Worm (Caenorhabditis elegans) whole organism, L2 larva: ENCODE data around the gene C04E6.4.

ENCODE experiments used
- C34F6.9 ChIP-seq: fragments of 150-350 bp; optimal IDR thresholded peaks from 2 replicates; lab custom pipeline; 2014; ENCODE audit warnings: missing biosample characterization, missing genetic modification characterization
- F13H6.1 ChIP-seq: sonication (generic microtip); optimal IDR thresholded peaks from 2 replicates; lab custom pipeline; 2016; ENCODE audit warnings: missing genetic modification characterization, missing compliant biosample characterization
- R02D3.7 ChIP-seq: fragments of 150-350 bp; optimal IDR thresholded peaks from 2 replicates; lab custom pipeline; 2014; ENCODE audit warnings: missing biosample characterization, missing genetic modification characterization
- Y55F3AM.14 ChIP-seq: fragments of 200-800 bp; sonication (Bioruptor generic); optimal IDR thresholded peaks from 2 replicates; lab custom pipeline; 2018; ENCODE audit warnings: mild to moderate bottlenecking, missing genetic modification characterization, missing compliant biosample characterization
- ZK546.5 ChIP-seq: sonication (generic microtip); optimal IDR thresholded peaks from 2 replicates; lab custom pipeline; 2017; ENCODE audit warnings: missing biosample characterization, missing genetic modification characterization
- alr-1 ChIP-seq: fragments of 150-350 bp; optimal IDR thresholded peaks from 2 replicates; lab custom pipeline; 2014; ENCODE audit warnings: missing biosample characterization, missing genetic modification characterization
- aly-2 ChIP-seq: fragments of 150-350 bp; optimal IDR thresholded peaks from 2 replicates; lab custom pipeline; 2014; ENCODE audit warnings: missing biosample characterization, missing genetic modification characterization
- ama-1 ChIP-seq: fragments of 150-350 bp; optimal IDR thresholded peaks from 2 replicates; lab custom pipeline; 2018; ENCODE audit warnings: inconsistent platforms
- blmp-1 ChIP-seq: sonication (generic microtip); optimal IDR thresholded peaks from 2 replicates; lab custom pipeline; 2017; ENCODE audit warnings: missing genetic modification characterization, mild to moderate bottlenecking, missing compliant biosample characterization, antibody characterized with exemption, moderate library complexity; ENCODE audit not compliant: insufficient read depth
- ceh-16 ChIP-seq: fragments of 150-350 bp; optimal IDR thresholded peaks from 2 replicates; lab custom pipeline; 2014; ENCODE audit warnings: missing biosample characterization, missing genetic modification characterization
- ceh-82 ChIP-seq: fragments of 150-350 bp; optimal IDR thresholded peaks from 2 replicates; lab custom pipeline; 2014; ENCODE audit warnings: missing biosample characterization, missing genetic modification characterization
- crh-2 ChIP-seq: sonication (generic microtip); optimal IDR thresholded peaks from 2 replicates; lab custom pipeline; 2017; ENCODE audit warnings: missing biosample characterization, missing genetic modification characterization
- dmd-4 ChIP-seq: sonication (generic microtip); optimal IDR thresholded peaks from 2 replicates; lab custom pipeline; 2017; ENCODE audit warnings: missing biosample characterization, missing genetic modification characterization
- egl-27 ChIP-seq: sonication (generic microtip); optimal IDR thresholded peaks from 3 replicates; lab custom pipeline; 2017; ENCODE audit warnings: missing biosample characterization, missing genetic modification reagents, missing genetic modification characterization
- elt-1 ChIP-seq: fragments of 150-350 bp; optimal IDR thresholded peaks from 2 replicates; lab custom pipeline; 2014; ENCODE audit warnings: missing biosample characterization, missing genetic modification characterization
- elt-3 ChIP-seq: sonication (generic microtip); optimal IDR thresholded peaks from 2 replicates; lab custom pipeline; 2017; ENCODE audit warnings: missing biosample characterization, missing genetic modification characterization
- fos-1 ChIP-seq: fragments of 150-350 bp; optimal IDR thresholded peaks from 2 replicates; lab custom pipeline; 2014; ENCODE audit warnings: missing biosample characterization, missing genetic modification characterization
- gmeb-1 ChIP-seq: fragments of 150-350 bp; optimal IDR thresholded peaks from 2 replicates; lab custom pipeline; 2014; ENCODE audit warnings: missing biosample characterization, missing genetic modification characterization
- lin-11 ChIP-seq: fragments of 150-350 bp; sonication (generic microtip); optimal IDR thresholded peaks from 2 replicates; lab custom pipeline; 2014; ENCODE audit warnings: missing biosample characterization, missing genetic modification characterization, inconsistent platforms, mixed read lengths
- lin-13 ChIP-seq: fragments of 150-350 bp; optimal IDR thresholded peaks from 2 replicates; lab custom pipeline; 2014; ENCODE audit warnings: missing biosample characterization, missing genetic modification reagents, missing genetic modification characterization
- lin-39 ChIP-seq: fragments of 150-350 bp; optimal IDR thresholded peaks from 2 replicates; lab custom pipeline; 2014; ENCODE audit warnings: missing biosample characterization, missing genetic modification reagents, missing genetic modification characterization
- lsy-2 ChIP-seq, 2 experiments: fragments of 150-350 bp in 1 of 2; sonication (generic microtip) in 1 of 2; optimal IDR thresholded peaks; 2 replicates each; lab custom pipeline; 2014 to 2017; ENCODE audit warnings: missing biosample characterization in 2 of 2, missing genetic modification characterization in 2 of 2
- mab-5 ChIP-seq: fragments of 150-350 bp; optimal IDR thresholded peaks from 2 replicates; lab custom pipeline; 2014; ENCODE audit warnings: missing biosample characterization, missing genetic modification characterization
- mbf-1 ChIP-seq: sonication (generic microtip); optimal IDR thresholded peaks from 2 replicates; lab custom pipeline; 2017; ENCODE audit warnings: missing biosample characterization, missing genetic modification characterization
- mdl-1 ChIP-seq, 2 experiments: fragments of 150-350 bp in 1 of 2; sonication (generic microtip) in 1 of 2; optimal IDR thresholded peaks; 2 replicates each; lab custom pipeline; 2017; ENCODE audit warnings: missing biosample characterization in 2 of 2, missing genetic modification characterization in 2 of 2
- nhr-10 ChIP-seq: sonication (generic microtip); optimal IDR thresholded peaks from 2 replicates; lab custom pipeline; 2017; ENCODE audit warnings: missing biosample characterization, missing genetic modification characterization
- nhr-11 ChIP-seq: fragments of 150-350 bp; optimal IDR thresholded peaks from 2 replicates; lab custom pipeline; 2014; ENCODE audit warnings: missing biosample characterization, missing genetic modification characterization
- nhr-12 ChIP-seq: fragments of 150-350 bp; optimal IDR thresholded peaks from 2 replicates; lab custom pipeline; 2014; ENCODE audit warnings: missing biosample characterization, missing genetic modification characterization
- nhr-129 ChIP-seq: fragments of 150-350 bp; optimal IDR thresholded peaks from 2 replicates; lab custom pipeline; 2014; ENCODE audit warnings: missing biosample characterization, missing genetic modification characterization
- nhr-21 ChIP-seq: fragments of 150-350 bp; optimal IDR thresholded peaks from 2 replicates; lab custom pipeline; 2014; ENCODE audit warnings: missing biosample characterization, missing genetic modification characterization
- nhr-23 ChIP-seq: fragments of 150-350 bp; optimal IDR thresholded peaks from 2 replicates; lab custom pipeline; 2014; ENCODE audit warnings: missing biosample characterization, missing genetic modification reagents, missing genetic modification characterization
- nhr-237 ChIP-seq: fragments of 150-350 bp; optimal IDR thresholded peaks from 2 replicates; lab custom pipeline; 2014; ENCODE audit warnings: missing biosample characterization, missing genetic modification characterization
- nhr-25 ChIP-seq: fragments of 150-350 bp; sonication (generic microtip); optimal IDR thresholded peaks from 3 replicates; lab custom pipeline; 2014; ENCODE audit warnings: missing biosample characterization, missing genetic modification characterization
- nhr-6 ChIP-seq: fragments of 150-350 bp; optimal IDR thresholded peaks from 2 replicates; lab custom pipeline; 2014; ENCODE audit warnings: missing biosample characterization, missing genetic modification characterization
- nhr-77 ChIP-seq: fragments of 150-350 bp; optimal IDR thresholded peaks from 2 replicates; lab custom pipeline; 2014; ENCODE audit warnings: missing biosample characterization, missing genetic modification characterization
- peb-1 ChIP-seq: fragments of 150-350 bp; optimal IDR thresholded peaks from 2 replicates; lab custom pipeline; 2014; ENCODE audit warnings: missing biosample characterization, missing genetic modification characterization
- sem-4 ChIP-seq: fragments of 150-350 bp; optimal IDR thresholded peaks from 2 replicates; lab custom pipeline; 2014; ENCODE audit warnings: missing biosample characterization, missing genetic modification reagents, missing genetic modification characterization
- skn-1 ChIP-seq: sonication (generic microtip); optimal IDR thresholded peaks from 2 replicates; lab custom pipeline; 2017; ENCODE audit warnings: missing biosample characterization, missing genetic modification characterization
- sma-3 ChIP-seq: sonication (generic microtip); optimal IDR thresholded peaks from 2 replicates; lab custom pipeline; 2016; ENCODE audit warnings: missing genetic modification reagents, missing genetic modification characterization, missing compliant biosample characterization
- sma-9 ChIP-seq, 2 experiments: fragments of 150-350 bp in 1 of 2; sonication (generic microtip) in 1 of 2; optimal IDR thresholded peaks; 2 replicates each; lab custom pipeline; 2014 to 2016; ENCODE audit warnings: missing genetic modification characterization in 2 of 2, mild to moderate bottlenecking in 1 of 2, missing biosample characterization in 1 of 2, missing compliant biosample characterization in 1 of 2, missing genetic modification reagents in 1 of 2, moderate library complexity in 1 of 2
- snpc-4 ChIP-seq: fragments of 150-350 bp; optimal IDR thresholded peaks from 2 replicates; lab custom pipeline; 2014; ENCODE audit warnings: missing biosample characterization, missing genetic modification characterization
- unc-39 ChIP-seq: fragments of 150-350 bp; optimal IDR thresholded peaks from 2 replicates; lab custom pipeline; 2014; ENCODE audit warnings: missing biosample characterization, missing genetic modification characterization
- unc-55 ChIP-seq: fragments of 150-350 bp; sonication (generic microtip); optimal IDR thresholded peaks from 3 replicates; lab custom pipeline; 2014; ENCODE audit warnings: missing biosample characterization, missing genetic modification reagents, missing genetic modification characterization
- unc-62 ChIP-seq: fragments of 150-350 bp; optimal IDR thresholded peaks from 2 replicates; lab custom pipeline; 2014; ENCODE audit warnings: missing biosample characterization, missing genetic modification reagents, missing genetic modification characterization
- zag-1 ChIP-seq: fragments of 150-350 bp; optimal IDR thresholded peaks from 2 replicates; lab custom pipeline; 2014; ENCODE audit warnings: missing biosample characterization, missing genetic modification characterization
- ztf-1 ChIP-seq: fragments of 200-800 bp; sonication (Bioruptor generic); conservative IDR thresholded peaks from 2 replicates; pipeline ENCODE4 v1.3.6; 2022; ENCODE audit warnings: missing genetic modification characterization, missing compliant biosample characterization
- ztf-11 ChIP-seq: sonication (generic microtip); optimal IDR thresholded peaks from 2 replicates; lab custom pipeline; 2017; ENCODE audit warnings: missing biosample characterization, missing genetic modification characterization
- ztf-4 ChIP-seq: fragments of 150-350 bp; optimal IDR thresholded peaks from 2 replicates; lab custom pipeline; 2014; ENCODE audit warnings: missing biosample characterization, missing genetic modification characterization

C04E6.4 gene

DNA sequence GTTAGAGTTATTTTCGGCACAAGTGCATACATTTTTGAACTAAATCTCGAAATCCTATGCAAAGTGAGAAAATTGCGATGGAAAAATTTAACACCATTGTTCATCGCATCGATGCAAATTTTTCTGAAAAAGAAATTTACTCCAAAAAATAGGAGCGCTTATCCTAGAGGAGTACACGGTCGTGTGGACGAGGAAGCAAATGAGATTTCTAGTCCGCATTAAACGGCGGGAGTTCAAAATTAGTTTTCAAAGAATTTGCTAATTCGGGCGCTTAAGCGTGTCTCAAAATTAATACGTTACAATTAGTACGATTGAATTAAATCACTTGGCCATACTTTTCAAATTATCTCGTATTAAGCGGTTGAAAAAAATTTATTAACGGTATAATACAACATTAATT lies 10.5 kb downstream of the C04E6.4 start, which contains the start of gene lrpr-1:
Gene lrpr-1 (minus strand): TSS at position 185 of the 400 bp plus-strand sequence.
- TF ChIP-seq mab-5 (tag; lab: Kevin White, UChicago) (peak; percentile 60), dmd-4 (no peak), fos-1 (no peak), ztf-1 (GFP tag; lab: Robert Waterston, UW) (peak; percentile 94; the same call in 1 of the 2 replicates), nhr-6 (peak; percentile 69), mdl-1 (tag; optimal IDR thresholded peaks at IDR 0.05; lab: Kevin White, UChicago) (no peak), aly-2 (no peak), ztf-11 (tag; lab: Kevin White, UChicago) (no peak), nhr-10 (no peak), nhr-129 (no peak), mbf-1 (tag; lab: Kevin White, UChicago) (no peak), ama-1 (lab: Kevin White, UChicago) (no peak), lsy-2 (tag; optimal IDR thresholded peaks at IDR 0.05; lab: Kevin White, UChicago) (peak; percentile 75 to 91), unc-62 (GFP tag; lab: Kevin White, UChicago) (no peak), peb-1 (no peak), blmp-1 (tag; lab: Kevin White, UChicago) (peak; percentile 14), R02D3.7 (tag; lab: Kevin White, UChicago) (peak; percentile 50), nhr-11 (tag; lab: Kevin White, UChicago) (no peak), lin-13 (GFP tag; lab: Kevin White, UChicago) (peak; percentile 75), ceh-82 (peak; percentile 11), Y55F3AM.14 (GFP tag; lab: Kevin White, UChicago) (peak; percentile 14), elt-3 (tag; lab: Kevin White, UChicago) (no peak), nhr-12 (tag; lab: Kevin White, UChicago) (no peak), ceh-16 (tag; lab: Kevin White, UChicago) (no peak), nhr-77 (tag; lab: Kevin White, UChicago) (no peak), elt-1 (tag; lab: Kevin White, UChicago) (no peak), nhr-21 (tag; lab: Kevin White, UChicago) (peak; percentile 62), zag-1 (tag; lab: Kevin White, UChicago) (no peak), F13H6.1 (tag; lab: Kevin White, UChicago) (no peak), ZK546.5 (tag; lab: Kevin White, UChicago) (no peak), lin-11 (peak; percentile 14), egl-27 (tag; lab: Kevin White, UChicago) (peak; percentile 53), alr-1 (tag; lab: Kevin White, UChicago) (no peak), nhr-237 (no peak), C34F6.9 (tag; lab: Kevin White, UChicago) (peak; percentile 82), skn-1 (tag; lab: Kevin White, UChicago) (no peak), sem-4 (peak; percentile 36), unc-55 (GFP tag; lab: Kevin White, UChicago) (peak; percentile 86), unc-39 (tag; lab: Kevin White, UChicago) (no peak), nhr-23 (tag; lab: Kevin White, UChicago) (no peak), sma-9 (GFP tag; optimal IDR thresholded peaks at IDR 0.05; lab: Kevin White, UChicago) (peak; percentile 93), sma-9 (tag; optimal IDR thresholded peaks at IDR 0.05; lab: Kevin White, UChicago) (no peak), gmeb-1 (tag; lab: Kevin White, UChicago) (peak; percentile 99), crh-2 (tag; lab: Kevin White, UChicago) (peak; percentile 74), snpc-4 (tag; lab: Kevin White, UChicago) (peak; percentile 41), ztf-4 (tag; lab: Kevin White, UChicago) (no peak), sma-3 (GFP tag; lab: Kevin White, UChicago) (peak; percentile 88), nhr-25 (tag; lab: Kevin White, UChicago) (no peak), lin-39 (no peak)
